Fruit fly (Drosophila melanogaster) whole organism, wandering third instar larva: ENCODE results near the gene Arc42.

Source experiments
- GATAd ChIP-seq: sonication (Bioruptor generic); optimal IDR thresholded peaks from 2 replicates; lab custom pipeline; 2016; ENCODE audit warnings: missing biosample characterization, missing genetic modification characterization
- Hr78 ChIP-seq: fragments of >200 bp; optimal IDR thresholded peaks from 2 replicates; lab custom pipeline; 2017; ENCODE audit warnings: missing biosample characterization, missing genetic modification characterization
- Jra ChIP-seq: sonication (Bioruptor generic); optimal IDR thresholded peaks from 2 replicates; lab custom pipeline; 2016; ENCODE audit warnings: missing biosample characterization, missing genetic modification characterization
- Sp1 ChIP-seq: fragments of 200-800 bp; sonication (Bioruptor generic); optimal IDR thresholded peaks from 3 replicates; lab custom pipeline; 2019; ENCODE audit warnings: missing biosample characterization, mild to moderate bottlenecking, missing genetic modification characterization, moderate library complexity
- dl ChIP-seq, 2 experiments: fragments of 175-275, 200-275 bp in 1 of 2; fragments of 200-275 bp in 1 of 2; sonication (Bioruptor generic); optimal IDR thresholded peaks; lab custom pipeline; 2018; ENCODE audit warnings: mild to moderate bottlenecking in 2 of 2, missing biosample characterization in 2 of 2, missing genetic modification characterization in 2 of 2, moderate library complexity in 2 of 2; ENCODE audit not compliant: partially characterized antibody in 2 of 2, insufficient read depth in 1 of 2
- dmrt93B ChIP-seq: fragments of 200-800 bp; sonication (Bioruptor generic); optimal IDR thresholded peaks from 2 replicates; lab custom pipeline; 2018; ENCODE audit warnings: missing biosample characterization, mild to moderate bottlenecking, missing genetic modification characterization
- ey ChIP-seq: fragments of 200-800 bp; sonication (Bioruptor generic); optimal IDR thresholded peaks from 2 replicates; lab custom pipeline; 2016; ENCODE audit warnings: missing biosample characterization, missing genetic modification characterization
- h ChIP-seq: fragments of 200-800 bp; sonication (Bioruptor generic); optimal IDR thresholded peaks from 3 replicates; lab custom pipeline; 2016; ENCODE audit warnings: missing biosample characterization, mild to moderate bottlenecking, missing genetic modification characterization
- lola ChIP-seq: fragments of >200 bp; optimal IDR thresholded peaks from 2 replicates; lab custom pipeline; 2017; ENCODE audit warnings: missing biosample characterization, missing genetic modification characterization

DNA sequence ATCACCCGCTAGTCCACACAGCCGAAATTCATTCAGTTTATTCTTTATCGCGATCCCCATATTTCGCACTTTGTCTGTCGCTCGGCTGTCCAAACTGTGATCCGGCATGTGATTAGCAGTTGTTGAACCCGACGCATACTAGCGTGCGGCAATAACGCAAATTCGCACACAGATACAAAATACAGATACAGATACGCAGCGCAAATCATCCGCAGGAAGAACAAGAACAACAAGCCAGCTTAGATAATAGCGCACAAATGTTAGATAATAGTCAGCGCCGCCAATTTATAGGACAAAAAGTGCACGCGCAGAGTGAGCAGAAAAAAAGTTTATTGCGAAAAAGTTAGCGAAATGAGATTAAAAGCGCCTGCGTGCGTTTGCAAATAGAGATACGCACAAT lies 42.6 kb upstream of the Arc42 start:
- TF ChIP-seq dl (GFP tag; optimal IDR thresholded peaks at IDR 0.05; lab: Kevin White, UChicago; ENCODE audit: insufficient read depth in 1 of 2, partially characterized antibody in 2 of 2) (no peak), Hr78 (GFP tag; lab: Kevin White, UChicago) (no peak), Sp1 (GFP tag; lab: Kevin White, UChicago) (no peak), h (GFP tag; lab: Kevin White, UChicago) (no peak), Jra (no peak), GATAd (no peak), dmrt93B (GFP tag; lab: Kevin White, UChicago) (no peak), ey (GFP tag; lab: Kevin White, UChicago) (no peak), lola (GFP tag; lab: Kevin White, UChicago) (no peak)
